Fruit fly (Drosophila melanogaster): ENCODE results near the gene CG34404.

Gene CG34404

dm6 chr3R:15371833-15372232 lies 4.4 kb upstream of the CG34404 start, which contains the start of the genes Ccm3 and CG6136 (continued):
- no peak for TF ChIP-seq Dip2 (GFP tag; IDR thresholded peaks at IDR 0.05)
- no peak for TF ChIP-seq CG9817 (tag; optimal IDR thresholded peaks at IDR 0.05)
- peak; percentile 80 for TF ChIP-seq stwl (tag; optimal IDR thresholded peaks at IDR 0.05)
- no peak for TF ChIP-seq CG31365 (tag; optimal IDR thresholded peaks at IDR 0.05)
- TF ChIP-seq CG17361 (GFP tag; IDR thresholded peaks at IDR 0.05), result no peak
- TF ChIP-seq Nf-YA (GFP tag; IDR thresholded peaks at IDR 0.05), result no peak
- peak; percentile 62 for TF ChIP-seq CG3995 (GFP tag; optimal IDR thresholded peaks at IDR 0.05)
- TF ChIP-seq CG8924 (tag; optimal IDR thresholded peaks at IDR 0.05), result peak; percentile 57
- no peak for TF ChIP-seq CTCF (GFP tag; optimal IDR thresholded peaks at IDR 0.05)
- TF ChIP-seq CG14667 (GFP tag; IDR thresholded peaks at IDR 0.05), result no peak
- no peak for TF ChIP-seq CG8388 (GFP tag; optimal IDR thresholded peaks at IDR 0.05)
- TF ChIP-seq br (optimal IDR thresholded peaks at IDR 0.05), result no peak
- TF ChIP-seq Ets97D (GFP tag; optimal IDR thresholded peaks at IDR 0.05), result peak; percentile 76
- no peak for TF ChIP-seq CG16863 (GFP tag; optimal IDR thresholded peaks at IDR 0.05)
- 0 out of 3 replicates have a peak, but pooled peaks have one; percentile 23 for TF ChIP-seq CG11695 (GFP tag; IDR thresholded peaks at IDR 0.05)
- TF ChIP-seq shn (GFP tag; optimal IDR thresholded peaks at IDR 0.05), result peak; percentile 12
- peak; percentile 14 for TF ChIP-seq MTF-1 (GFP tag; optimal IDR thresholded peaks at IDR 0.05; ENCODE audit: borderline replicate concordance)
- TF ChIP-seq CG12155 (GFP tag; optimal IDR thresholded peaks at IDR 0.05), result peak; percentile 42
- TF ChIP-seq CG10267 (tag; optimal IDR thresholded peaks at IDR 0.05), result peak; percentile 99
- TF ChIP-seq CG4424 (GFP tag; optimal IDR thresholded peaks at IDR 0.05), result peak; percentile 30
- TF ChIP-seq sob (GFP tag; IDR thresholded peaks at IDR 0.05), result peak; percentile 84
- no peak for TF ChIP-seq CG18262 (tag; optimal IDR thresholded peaks at IDR 0.05)
- TF ChIP-seq Bdp1 (GFP tag; optimal IDR thresholded peaks at IDR 0.05), result no peak
- peak; percentile 46 for TF ChIP-seq Nf-YC (tag; optimal IDR thresholded peaks at IDR 0.05)
- TF ChIP-seq Trl (optimal IDR thresholded peaks at IDR 0.05), result no peak
- TF ChIP-seq Trl (GFP tag; optimal IDR thresholded peaks at IDR 0.05), result peak; percentile 63
- TF ChIP-seq pb (GFP tag; optimal IDR thresholded peaks at IDR 0.05), result peak; percentile 23
- TF ChIP-seq CG1024 (GFP tag; IDR thresholded peaks at IDR 0.05), result no peak

dm6 chr3R:15369742-15370141 lies 2.3 kb upstream of the CG34404 start, which contains the start of gene CG14868:
Gene CG14868, minus strand, starts transcription at chr3R:15369945.
- TF ChIP-seq gsb (GFP tag; IDR thresholded peaks at IDR 0.05) (no peak), E2f1 (GFP tag; IDR thresholded peaks at IDR 0.05) (no peak), MESR4 (GFP tag; optimal IDR thresholded peaks at IDR 0.05) (peak; percentile 44), unc-4 (GFP tag; IDR thresholded peaks at IDR 0.05; ENCODE audit: partially characterized antibody) (0 out of 2 replicates have a peak, but pooled peaks have one; percentile 30), caup (GFP tag; optimal IDR thresholded peaks at IDR 0.05; ENCODE audit: severe bottlenecking) (no peak), CG9876 (GFP tag; optimal IDR thresholded peaks at IDR 0.05) (no peak), grn (GFP tag; optimal IDR thresholded peaks at IDR 0.05) (no peak), CG15269 (tag; optimal IDR thresholded peaks at IDR 0.05) (no peak), Dp (GFP tag; optimal IDR thresholded peaks at IDR 0.05) (no peak), Lpt (GFP tag; optimal IDR thresholded peaks at IDR 0.05) (no peak), CG3407 (GFP tag; optimal IDR thresholded peaks at IDR 0.05) (no peak), CG32767 (GFP tag; IDR thresholded peaks at IDR 0.05) (no peak), lola (GFP tag; optimal IDR thresholded peaks at IDR 0.05) (no peak), NK7.1 (GFP tag; optimal IDR thresholded peaks at IDR 0.05) (no peak), CG1603 (tag; optimal IDR thresholded peaks at IDR 0.05) (no peak), nom (GFP tag; optimal IDR thresholded peaks at IDR 0.05) (no peak), CG6683 (GFP tag; optimal IDR thresholded peaks at IDR 0.05) (no peak), HLH54F (GFP tag; optimal IDR thresholded peaks at IDR 0.05) (no peak), Pdp1 (GFP tag; optimal IDR thresholded peaks at IDR 0.05) (no peak), HmgD (GFP tag; optimal IDR thresholded peaks at IDR 0.05) (no peak), emc (GFP tag; optimal IDR thresholded peaks at IDR 0.05) (no peak), tio (GFP tag; optimal IDR thresholded peaks at IDR 0.05) (no peak), MBD-R2 (GFP tag; IDR thresholded peaks at IDR 0.05) (0 out of 2 replicates have a peak, but pooled peaks have one; percentile 11), onecut (GFP tag; IDR thresholded peaks at IDR 0.05) (peak; percentile 48), jing (GFP tag; optimal IDR thresholded peaks at IDR 0.05) (no peak), CTCF (GFP tag; optimal IDR thresholded peaks at IDR 0.05) (no peak)
